Worm (Caenorhabditis elegans): ENCODE data around the gene F58F9.4.

DNA sequence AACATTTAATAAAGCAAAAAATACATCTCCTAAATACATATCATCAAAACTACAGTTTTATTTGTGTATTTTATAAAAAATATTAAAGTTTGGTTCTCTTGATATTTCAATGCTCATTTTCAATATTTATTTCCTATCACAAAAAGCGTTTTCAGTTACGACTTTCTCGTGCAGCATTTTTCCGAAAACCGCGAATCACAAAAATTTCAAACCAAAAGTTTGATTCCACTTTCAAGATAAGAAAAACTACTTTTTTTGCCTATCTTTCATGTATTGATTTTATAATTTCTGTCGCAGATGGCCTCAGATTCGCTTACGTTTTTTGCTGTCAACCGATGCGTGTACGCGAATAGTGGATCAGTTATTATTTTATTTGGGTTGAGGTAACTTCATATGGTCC is 11.4 kb upstream of the F58F9.4 start, which contains the start of gene C49A9.4:
- TF ChIP-seq unc-62 (GFP tag; optimal IDR thresholded peaks at IDR 0.05), result no peak
- TF ChIP-seq aly-2 (tag; optimal IDR thresholded peaks at IDR 0.05), result no peak
- TF ChIP-seq lin-39 (tag; optimal IDR thresholded peaks at IDR 0.05), result no peak
- no peak for TF ChIP-seq lin-11 (tag; optimal IDR thresholded peaks at IDR 0.05)
- no peak for TF ChIP-seq blmp-1 (tag; optimal IDR thresholded peaks at IDR 0.05; ENCODE audit: insufficient read depth)

Measured in whole organism, L2 larva.